Fruit fly (Drosophila melanogaster) S2 (cell line): ENCODE results near the gene Mrtf.

Source experiments
- CG8478 ChIP-seq: fragments of >200 bp; optimal IDR thresholded peaks from 2 replicates; lab custom pipeline; 2018
- CTCF ChIP-seq, 2 experiments: fragments of >200 bp; optimal IDR thresholded peaks; 2 replicates each; lab custom pipeline; 2018

DNA sequence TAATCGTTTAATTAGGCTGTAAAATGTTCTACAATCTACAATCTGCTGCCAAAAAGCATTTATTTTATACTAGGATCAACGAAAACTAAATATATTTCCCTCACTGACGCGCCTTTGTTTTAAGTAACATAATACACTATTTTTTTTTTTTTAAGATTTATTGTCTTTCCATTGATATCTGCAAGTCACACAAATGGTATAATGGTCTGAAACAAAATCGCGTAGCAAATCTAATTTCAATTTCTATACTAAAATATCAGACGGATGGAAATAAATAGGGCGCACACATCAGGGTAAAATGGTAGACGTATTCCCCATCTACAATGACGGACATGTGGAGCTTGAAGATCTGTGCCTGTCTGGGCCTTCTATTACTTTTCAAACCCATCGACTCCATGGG, 26.9 kb downstream of the Mrtf start, which contains the start of gene Acp62F:
- no peak for TF ChIP-seq CTCF (optimal IDR thresholded peaks at IDR 0.05; lab: Kevin White, UChicago)
- no peak for TF ChIP-seq CG8478 (lab: Kevin White, UChicago)
